Worm (Caenorhabditis elegans): ENCODE measurements around the gene lgx-1.

lgx-1 gene

DNA sequence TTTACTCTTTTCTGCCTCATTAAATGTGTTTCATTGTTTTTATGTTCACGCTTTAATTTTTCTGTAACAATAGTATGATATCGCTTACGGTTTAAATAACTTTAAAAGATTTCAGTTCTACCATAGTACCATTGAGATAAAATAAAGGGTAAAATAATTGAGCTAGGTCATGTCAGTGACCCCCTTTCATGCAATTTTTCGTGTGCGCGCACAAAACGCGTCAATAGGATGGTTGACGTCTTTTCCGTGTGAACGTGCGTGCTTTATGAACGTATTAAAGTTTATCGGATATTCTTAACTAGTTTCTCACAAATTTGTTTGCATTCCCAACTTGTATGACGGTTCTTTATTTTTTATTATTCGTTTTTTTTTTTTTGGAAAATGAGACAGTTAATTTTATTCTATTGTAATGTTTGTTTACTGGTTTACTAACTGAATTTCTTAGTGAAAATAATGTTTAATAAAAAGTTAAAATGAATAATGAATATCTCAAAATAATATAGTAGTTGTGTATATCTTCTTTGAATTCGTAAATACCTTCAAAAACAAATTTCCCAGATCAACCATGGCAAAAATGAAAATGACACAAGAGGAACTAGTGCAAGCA, 52.3 kb downstream of the lgx-1 start, which contains the start of gene C25F6.1 (continued):
- TF ChIP-seq swsn-7 (tag; optimal IDR thresholded peaks at IDR 0.05) = peak; percentile 16
- TF ChIP-seq dsc-1 (tag; optimal IDR thresholded peaks at IDR 0.05) = peak; percentile 5
- peak; percentile 42 for TF ChIP-seq blmp-1 (tag; optimal IDR thresholded peaks at IDR 0.05)

DNA sequence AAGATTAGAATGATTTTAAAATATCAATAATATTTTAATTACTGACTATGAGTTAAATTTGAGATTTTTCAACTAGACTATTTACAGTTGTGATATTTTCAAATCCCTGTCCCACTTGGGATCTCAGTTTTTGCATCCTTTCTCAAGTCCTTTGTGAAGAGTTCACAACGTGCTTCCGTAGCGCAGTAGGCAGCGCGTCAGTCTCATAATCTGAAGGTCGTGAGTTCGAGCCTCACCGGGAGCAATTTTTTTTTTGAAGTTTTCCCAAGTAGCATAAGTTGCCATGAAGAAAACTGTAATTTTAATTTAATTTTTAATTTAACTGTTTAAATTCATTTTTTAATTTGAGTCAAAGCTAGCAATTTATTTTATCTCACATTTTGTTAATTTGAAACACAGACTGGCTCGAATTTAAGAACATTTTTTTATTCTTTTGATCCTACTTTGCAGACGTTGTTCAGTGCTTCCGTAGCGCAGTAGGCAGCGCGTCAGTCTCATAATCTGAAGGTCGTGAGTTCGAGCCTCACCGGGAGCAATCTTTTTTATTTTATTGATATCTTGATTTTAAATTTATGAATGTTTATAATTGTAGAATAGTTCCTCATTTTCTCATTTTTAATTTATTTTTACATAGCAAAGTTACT, 52.9 kb downstream of the lgx-1 start:
- no peak for TF ChIP-seq ztf-11 (tag; optimal IDR thresholded peaks at IDR 0.05)
- TF ChIP-seq mep-1 (tag; optimal IDR thresholded peaks at IDR 0.05) = peak; percentile 56
- TF ChIP-seq skn-1 (tag; optimal IDR thresholded peaks at IDR 0.05) = peak; percentile 19
- TF ChIP-seq zip-4 (GFP tag; optimal IDR thresholded peaks at IDR 0.05) = no peak
- peak in 1 of 2 experiments; percentile 36 for TF ChIP-seq mdl-1 (tag; optimal IDR thresholded peaks at IDR 0.05)
- peak; percentile 23 for TF ChIP-seq nhr-47 (tag; optimal IDR thresholded peaks at IDR 0.05)
- TF ChIP-seq dsc-1 (tag; optimal IDR thresholded peaks at IDR 0.05) = peak; percentile 24
- no peak for TF ChIP-seq hpl-2 (GFP tag; optimal IDR thresholded peaks at IDR 0.05)
- TF ChIP-seq irx-1 (tag; optimal IDR thresholded peaks at IDR 0.05) = peak; percentile 15
- TF ChIP-seq nhr-20 (tag; optimal IDR thresholded peaks at IDR 0.05) = peak; percentile 44
- peak; percentile 55 for TF ChIP-seq rnt-1 (tag; optimal IDR thresholded peaks at IDR 0.05)
- no peak for TF ChIP-seq ama-1 (optimal IDR thresholded peaks at IDR 0.05)
- no peak for TF ChIP-seq efl-1 (optimal IDR thresholded peaks at IDR 0.05)
- TF ChIP-seq efl-1 (GFP tag; optimal IDR thresholded peaks at IDR 0.05 in 1 of 2) = peak in 1 of 2 experiments; percentile 39
- TF ChIP-seq egl-13 (tag; optimal IDR thresholded peaks at IDR 0.05) = no peak
- TF ChIP-seq lin-35 (GFP tag; optimal IDR thresholded peaks at IDR 0.05) = peak in 1 of 2 experiments; percentile 24
- TF ChIP-seq lsy-2 (tag; optimal IDR thresholded peaks at IDR 0.05) = peak in 1 of 2 experiments; percentile 19
- TF ChIP-seq C16A3.4 (tag; optimal IDR thresholded peaks at IDR 0.05) = peak; percentile 10
- no peak for TF ChIP-seq grh-1 (GFP tag; IDR thresholded peaks at IDR 0.05)
- TF ChIP-seq swsn-7 (tag; optimal IDR thresholded peaks at IDR 0.05) = peak; percentile 39
- TF ChIP-seq snu-23 (GFP tag; optimal IDR thresholded peaks at IDR 0.05) = peak; percentile 45
- TF ChIP-seq mab-9 (GFP tag; IDR thresholded peaks at IDR 0.05) = no peak
- peak; percentile 4 for TF ChIP-seq nhr-77 (tag; optimal IDR thresholded peaks at IDR 0.05)
- no peak for TF ChIP-seq sup-37 (GFP tag; optimal IDR thresholded peaks at IDR 0.05)
- TF ChIP-seq nhr-71 (tag; optimal IDR thresholded peaks at IDR 0.05) = peak; percentile 32
- TF ChIP-seq nhr-19 (GFP tag; conservative IDR thresholded peaks at IDR 0.05) = peak; percentile 27
- peak; percentile 42 for TF ChIP-seq lin-14 (GFP tag; optimal IDR thresholded peaks at IDR 0.05)
- TF ChIP-seq xbp-1 (tag; optimal IDR thresholded peaks at IDR 0.05) = peak; percentile 1
- TF ChIP-seq tbx-2 (tag; optimal IDR thresholded peaks at IDR 0.05) = peak; percentile 16

DNA sequence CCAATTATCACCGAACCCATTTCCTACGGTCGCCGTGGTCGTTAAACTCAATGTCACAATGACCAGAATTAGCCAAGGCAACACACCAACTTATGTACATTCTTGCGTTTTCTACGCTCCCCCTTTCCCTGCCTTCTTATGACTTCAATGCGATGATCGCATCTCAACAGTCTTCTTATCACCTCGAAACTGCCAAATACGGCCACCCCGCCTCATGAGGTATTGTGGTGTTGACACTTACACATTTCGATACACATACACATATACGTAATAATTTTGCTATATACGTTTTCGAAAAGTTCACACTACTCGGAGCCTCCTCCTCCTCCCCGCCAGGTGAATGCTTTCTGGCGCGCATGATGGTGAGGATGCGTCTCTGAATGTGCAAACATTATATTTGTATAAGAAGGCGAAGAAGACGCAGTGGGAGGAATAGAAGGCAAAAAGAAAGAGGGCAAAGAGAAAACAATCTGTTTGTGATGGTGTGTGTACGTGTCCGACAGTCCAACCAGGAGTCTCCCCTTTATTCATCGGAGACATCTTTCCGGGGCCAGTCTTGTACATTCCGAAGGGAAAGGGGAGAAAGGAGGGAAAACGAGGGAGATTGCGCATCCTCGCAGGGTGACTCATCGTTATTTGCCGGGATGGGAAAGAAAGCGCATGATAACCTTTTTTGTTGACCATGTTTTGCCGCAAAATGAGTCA, 58.3 kb downstream of the lgx-1 start:
- TF ChIP-seq snu-23 (GFP tag; optimal IDR thresholded peaks at IDR 0.05) (peak; percentile 11), elt-3 (tag; optimal IDR thresholded peaks at IDR 0.05) (peak in 2 of 6 experiments; percentile 12 to 36), blmp-1 (tag; optimal IDR thresholded peaks at IDR 0.05) (peak; percentile 99), lin-35 (GFP tag; optimal IDR thresholded peaks at IDR 0.05) (peak in 1 of 2 experiments; percentile 60), pag-3 (tag; optimal IDR thresholded peaks at IDR 0.05; ENCODE audit: borderline replicate concordance, insufficient read depth) (no peak), ceh-82 (tag; optimal IDR thresholded peaks at IDR 0.05) (no peak), nhr-28 (tag; optimal IDR thresholded peaks at IDR 0.05) (no peak), dpl-1 (GFP tag; optimal IDR thresholded peaks at IDR 0.05) (no peak), nhr-84 (tag; optimal IDR thresholded peaks at IDR 0.05) (no peak), nhr-19 (GFP tag; conservative IDR thresholded peaks at IDR 0.05) (0 out of 2 replicates have a peak, but pooled peaks have one; percentile 5), mab-9 (GFP tag; IDR thresholded peaks at IDR 0.05) (no peak), C34B4.2 (tag; optimal IDR thresholded peaks at IDR 0.05) (no peak), nhr-76 (tag; optimal IDR thresholded peaks at IDR 0.05) (no peak), pqm-1 (tag; optimal IDR thresholded peaks at IDR 0.05) (no peak), jun-1 (tag; optimal IDR thresholded peaks at IDR 0.05) (peak; percentile 58), ets-5 (GFP tag; IDR thresholded peaks at IDR 0.05) (no peak), dsc-1 (tag; optimal IDR thresholded peaks at IDR 0.05) (no peak), zag-1 (tag; optimal IDR thresholded peaks at IDR 0.05) (no peak), aly-2 (tag; optimal IDR thresholded peaks at IDR 0.05) (no peak), isw-1 (GFP tag; IDR thresholded peaks at IDR 0.05) (no peak), mep-1 (tag; optimal IDR thresholded peaks at IDR 0.05) (peak; percentile 46), elt-2 (tag; optimal IDR thresholded peaks at IDR 0.05) (peak; percentile 59), rnt-1 (tag; optimal IDR thresholded peaks at IDR 0.05) (no peak), unc-130 (tag; optimal IDR thresholded peaks at IDR 0.05) (no peak), nhr-20 (tag; optimal IDR thresholded peaks at IDR 0.05) (peak; percentile 36), C16A3.4 (tag; optimal IDR thresholded peaks at IDR 0.05) (peak; percentile 40)

All from whole organism, L1 larva.